Worm (Caenorhabditis elegans) whole organism, late embryonic: Measurements from ENCODE around the gene B0547.2.

Experiments
- F13H6.1 ChIP-seq: sonication (generic microtip); optimal IDR thresholded peaks from 2 replicates; lab custom pipeline; 2016; ENCODE audit warnings: missing genetic modification characterization, missing compliant biosample characterization
- K02D7.2 ChIP-seq: sonication (generic microtip); optimal IDR thresholded peaks from 2 replicates; lab custom pipeline; 2017; ENCODE audit warnings: mild to moderate bottlenecking, missing genetic modification characterization, missing compliant biosample characterization
- K09A11.1 ChIP-seq: sonication (generic microtip); optimal IDR thresholded peaks from 2 replicates; lab custom pipeline; 2017; ENCODE audit warnings: antibody characterized with exemption, mild to moderate bottlenecking, missing genetic modification characterization, missing compliant biosample characterization; ENCODE audit not compliant: insufficient read depth
- Y22D7AL.16 ChIP-seq: sonication (generic microtip); optimal IDR thresholded peaks from 2 replicates; lab custom pipeline; 2016; ENCODE audit warnings: missing genetic modification characterization, missing compliant biosample characterization
- ahr-1 ChIP-seq: sonication (generic microtip); optimal IDR thresholded peaks from 2 replicates; lab custom pipeline; 2016; ENCODE audit warnings: missing genetic modification characterization, missing compliant biosample characterization
- ama-1 ChIP-seq: fragments of 150-350 bp; optimal IDR thresholded peaks from 2 replicates; lab custom pipeline; 2014
- ceh-14 ChIP-seq: sonication (generic microtip); optimal IDR thresholded peaks from 2 replicates; lab custom pipeline; 2016; ENCODE audit warnings: missing genotype, missing genetic modification characterization, missing compliant biosample characterization
- ceh-18 ChIP-seq: sonication (generic microtip); optimal IDR thresholded peaks from 2 replicates; lab custom pipeline; 2016; ENCODE audit warnings: missing genetic modification characterization, missing compliant biosample characterization
- ceh-19 ChIP-seq: fragments of 200-800 bp; sonication (Bioruptor generic); optimal IDR thresholded peaks from 2 replicates; lab custom pipeline; 2018; ENCODE audit warnings: mild to moderate bottlenecking, missing genetic modification characterization, missing compliant biosample characterization
- ceh-2 ChIP-seq: sonication (generic microtip); optimal IDR thresholded peaks from 2 replicates; lab custom pipeline; 2016; ENCODE audit warnings: missing genotype, missing genetic modification characterization, missing compliant biosample characterization
- ceh-30 ChIP-seq: fragments of 150-350 bp; optimal IDR thresholded peaks from 2 replicates; lab custom pipeline; 2014; ENCODE audit warnings: missing biosample characterization, missing genetic modification characterization
- ceh-31 ChIP-seq: sonication (generic microtip); optimal IDR thresholded peaks from 2 replicates; lab custom pipeline; 2016; ENCODE audit warnings: missing genetic modification characterization, missing compliant biosample characterization
- ceh-34 ChIP-seq: sonication (generic microtip); optimal IDR thresholded peaks from 2 replicates; lab custom pipeline; 2016; ENCODE audit warnings: mild to moderate bottlenecking, missing genetic modification characterization, missing compliant biosample characterization
- ceh-45 ChIP-seq: fragments of 200-800 bp; sonication (Bioruptor generic); IDR thresholded peaks from 2 replicates; pipeline ENCODE4 v1.3.6; 2022; ENCODE audit warnings: missing genetic modification reagents, missing genetic modification characterization, missing compliant biosample characterization
- ceh-48 ChIP-seq: sonication (generic microtip); optimal IDR thresholded peaks from 2 replicates; lab custom pipeline; 2016; ENCODE audit warnings: missing genetic modification characterization, inconsistent platforms, missing compliant biosample characterization
- ceh-6 ChIP-seq: fragments of 200-800 bp; sonication (Bioruptor generic); optimal IDR thresholded peaks from 2 replicates; lab custom pipeline; 2018; ENCODE audit warnings: mild to moderate bottlenecking, missing genetic modification characterization, missing compliant biosample characterization
- ceh-9 ChIP-seq: sonication (generic microtip); optimal IDR thresholded peaks from 2 replicates; lab custom pipeline; 2016; ENCODE audit warnings: mild to moderate bottlenecking, missing genetic modification characterization, inconsistent platforms, missing compliant biosample characterization
- dmd-4 ChIP-seq: sonication (generic microtip); optimal IDR thresholded peaks from 2 replicates; lab custom pipeline; 2016; ENCODE audit warnings: borderline replicate concordance, missing genetic modification characterization, missing compliant biosample characterization
- dve-1 ChIP-seq: sonication (generic microtip); optimal IDR thresholded peaks from 2 replicates; lab custom pipeline; 2017; ENCODE audit warnings: antibody characterized with exemption, mild to moderate bottlenecking, missing genetic modification characterization, missing compliant biosample characterization
- ets-4 ChIP-seq: sonication (generic microtip); optimal IDR thresholded peaks from 2 replicates; lab custom pipeline; 2016; ENCODE audit warnings: missing genetic modification characterization, missing compliant biosample characterization
- eyg-1 ChIP-seq: sonication (generic microtip); optimal IDR thresholded peaks from 2 replicates; lab custom pipeline; 2016; ENCODE audit warnings: missing genotype, missing genetic modification characterization, missing compliant biosample characterization
- fax-1 ChIP-seq: sonication (generic microtip); optimal IDR thresholded peaks from 2 replicates; lab custom pipeline; 2016; ENCODE audit warnings: missing genotype, missing genetic modification characterization, missing compliant biosample characterization
- fkh-10 ChIP-seq: fragments of 150-350 bp; optimal IDR thresholded peaks from 2 replicates; lab custom pipeline; 2014; ENCODE audit warnings: missing biosample characterization, missing genetic modification reagents, missing genetic modification characterization
- fkh-6 ChIP-seq: sonication (generic microtip); optimal IDR thresholded peaks from 2 replicates; lab custom pipeline; 2016; ENCODE audit warnings: missing genetic modification characterization, missing compliant biosample characterization
- gmeb-2 ChIP-seq: sonication (generic microtip); optimal IDR thresholded peaks from 2 replicates; lab custom pipeline; 2016; ENCODE audit warnings: missing genetic modification characterization, inconsistent platforms, missing compliant biosample characterization
- hlh-13 ChIP-seq: fragments of 200-800 bp; sonication (Bioruptor generic); optimal IDR thresholded peaks from 2 replicates; lab custom pipeline; 2018; ENCODE audit warnings: mild to moderate bottlenecking, missing genetic modification characterization, missing compliant biosample characterization
- hlh-30 ChIP-seq: sonication (generic microtip); optimal IDR thresholded peaks from 2 replicates; lab custom pipeline; 2017; ENCODE audit warnings: antibody characterized with exemption, missing genetic modification characterization, missing compliant biosample characterization; ENCODE audit not compliant: insufficient read depth
- hlh-8 ChIP-seq: sonication (generic microtip); optimal IDR thresholded peaks from 2 replicates; lab custom pipeline; 2016; ENCODE audit warnings: missing genotype, missing genetic modification characterization, missing compliant biosample characterization
- lim-6 ChIP-seq: sonication (generic microtip); optimal IDR thresholded peaks from 2 replicates; lab custom pipeline; 2016; ENCODE audit warnings: missing genetic modification characterization, missing compliant biosample characterization
- lin-11 ChIP-seq: fragments of 200-800 bp; sonication (Bioruptor generic); optimal IDR thresholded peaks from 2 replicates; lab custom pipeline; 2018; ENCODE audit warnings: mild to moderate bottlenecking, missing genetic modification characterization, missing compliant biosample characterization
- madf-2 ChIP-seq: sonication (generic microtip); optimal IDR thresholded peaks from 2 replicates; lab custom pipeline; 2017; ENCODE audit warnings: missing genetic modification characterization, missing compliant biosample characterization
- nfya-1 ChIP-seq: sonication (generic microtip); optimal IDR thresholded peaks from 2 replicates; lab custom pipeline; 2017; ENCODE audit warnings: missing genetic modification characterization, mild to moderate bottlenecking, missing compliant biosample characterization, antibody characterized with exemption, moderate library complexity
- odd-2 ChIP-seq: sonication (generic microtip); optimal IDR thresholded peaks from 2 replicates; lab custom pipeline; 2017; ENCODE audit warnings: antibody characterized with exemption, mild to moderate bottlenecking, missing genetic modification characterization, missing compliant biosample characterization
- pag-3 ChIP-seq: sonication (generic microtip); optimal IDR thresholded peaks from 2 replicates; lab custom pipeline; 2016; ENCODE audit warnings: missing compliant biosample characterization, missing genetic modification characterization, borderline replicate concordance
- pax-1 ChIP-seq: fragments of 150-350 bp; optimal IDR thresholded peaks from 2 replicates; lab custom pipeline; 2014; ENCODE audit warnings: missing biosample characterization, missing genetic modification characterization
- pha-2 ChIP-seq: sonication (generic microtip); optimal IDR thresholded peaks from 2 replicates; lab custom pipeline; 2017; ENCODE audit warnings: mild to moderate bottlenecking, missing genetic modification characterization, missing compliant biosample characterization
- pha-4 ChIP-seq: fragments of 150-350 bp; optimal IDR thresholded peaks from 2 replicates; lab custom pipeline; 2018; ENCODE audit warnings: missing biosample characterization, missing genetic modification reagents, missing genetic modification characterization
- pros-1 ChIP-seq: fragments of 150-350 bp; optimal IDR thresholded peaks from 2 replicates; lab custom pipeline; 2014; ENCODE audit warnings: missing biosample characterization, missing genetic modification reagents, missing genetic modification characterization
- ref-2 ChIP-seq: sonication (generic microtip); optimal IDR thresholded peaks from 2 replicates; lab custom pipeline; 2016; ENCODE audit warnings: missing genetic modification characterization, missing compliant biosample characterization
- rnt-1 ChIP-seq: sonication (generic microtip); optimal IDR thresholded peaks from 2 replicates; lab custom pipeline; 2016; ENCODE audit warnings: missing genetic modification characterization, missing compliant biosample characterization
- sdc-2 ChIP-seq: sonication (generic microtip); optimal IDR thresholded peaks from 2 replicates; lab custom pipeline; 2016; ENCODE audit warnings: missing genotype, missing genetic modification characterization, missing compliant biosample characterization
- sox-2 ChIP-seq: fragments of 200-800 bp; sonication (Bioruptor generic); IDR thresholded peaks from 2 replicates; pipeline ENCODE4 v1.3.6; 2022; ENCODE audit warnings: missing genetic modification reagents, missing genetic modification characterization, missing compliant biosample characterization
- syd-9 ChIP-seq: sonication (generic microtip); optimal IDR thresholded peaks from 2 replicates; lab custom pipeline; 2016; ENCODE audit warnings: mild to moderate bottlenecking, missing genetic modification characterization, moderate library complexity, missing compliant biosample characterization
- tbx-2 ChIP-seq: sonication (generic microtip); optimal IDR thresholded peaks from 2 replicates; lab custom pipeline; 2016; ENCODE audit warnings: missing genetic modification characterization, missing compliant biosample characterization
- unc-42 ChIP-seq: sonication (generic microtip); optimal IDR thresholded peaks from 2 replicates; lab custom pipeline; 2016; ENCODE audit warnings: missing genotype, missing genetic modification characterization, missing compliant biosample characterization
- unc-55 ChIP-seq: sonication (generic microtip); optimal IDR thresholded peaks from 2 replicates; lab custom pipeline; 2017; ENCODE audit warnings: missing biosample characterization, missing genetic modification reagents, missing genetic modification characterization
- ztf-16 ChIP-seq: sonication (generic microtip); optimal IDR thresholded peaks from 2 replicates; lab custom pipeline; 2017; ENCODE audit warnings: missing genetic modification characterization, missing compliant biosample characterization

Gene B0547.2

ce11 chrIV:5645514-5646052 lies at the start of gene B0547.2, which contains the start of gene srd-8:
Gene B0547.2, plus strand, starts transcription at chrIV:5646002.
Gene srd-8, minus strand, starts transcription at chrIV:5645614.
- TF ChIP-seq hlh-8 (tag; lab: Kevin White, UChicago) (no peak), ama-1 (lab: Kevin White, UChicago) (no peak), ceh-48 (tag; lab: Kevin White, UChicago) (no peak), lin-11 (tag; lab: Kevin White, UChicago) (no peak), ceh-18 (tag; lab: Kevin White, UChicago) (no peak), ztf-16 (tag; lab: Kevin White, UChicago) (no peak), ceh-2 (no peak), K09A11.1 (tag; lab: Kevin White, UChicago) (no peak), ceh-31 (tag; lab: Kevin White, UChicago) (no peak), dve-1 (tag; lab: Kevin White, UChicago) (no peak), pha-2 (no peak), sox-2 (no peak), ets-4 (no peak), pros-1 (tag; lab: Kevin White, UChicago) (no peak), nfya-1 (tag; lab: Kevin White, UChicago) (no peak), gmeb-2 (tag; lab: Kevin White, UChicago) (no peak), sdc-2 (tag; lab: Kevin White, UChicago) (no peak), syd-9 (tag; lab: Kevin White, UChicago) (no peak), rnt-1 (no peak), fkh-10 (no peak)

DNA sequence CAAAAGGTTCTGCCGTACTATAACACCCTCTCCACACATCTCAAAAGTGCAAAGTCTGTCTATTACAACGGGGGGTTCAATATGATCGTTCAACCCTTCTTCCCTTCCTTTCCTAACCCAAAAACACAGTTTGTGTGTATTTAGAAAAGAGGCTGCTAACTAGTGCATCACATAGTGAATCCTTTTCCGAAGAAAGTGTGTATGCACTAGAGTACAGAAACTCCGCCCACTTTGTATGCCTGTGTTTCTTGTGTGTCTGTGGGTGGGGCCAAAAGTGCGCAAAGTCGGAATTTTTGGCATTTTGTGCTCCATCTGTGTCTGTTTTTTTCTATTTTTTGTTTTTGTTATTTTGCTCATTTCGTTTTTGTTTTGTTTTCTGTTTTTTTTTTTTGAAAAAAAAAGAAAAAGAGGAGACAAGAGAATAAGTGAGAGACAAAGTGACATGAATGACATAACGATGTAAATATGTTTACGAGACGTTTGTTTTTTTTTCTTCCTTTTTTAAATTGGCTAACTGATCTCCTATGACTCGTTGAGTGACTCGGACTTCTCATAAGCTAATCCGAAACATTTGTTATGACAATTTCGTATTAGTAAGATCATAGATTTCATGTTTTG lies 47.2 kb upstream of the B0547.2 start:
- no peak for TF ChIP-seq ceh-30 (tag; lab: Kevin White, UChicago)
- no peak for TF ChIP-seq unc-42 (tag; lab: Kevin White, UChicago)
- TF ChIP-seq ceh-6 (GFP tag; lab: Kevin White, UChicago) = no peak
- TF ChIP-seq odd-2 (tag; lab: Kevin White, UChicago) = no peak
- no peak for TF ChIP-seq Y22D7AL.16
- no peak for TF ChIP-seq ceh-31 (tag; lab: Kevin White, UChicago)
- no peak for TF ChIP-seq ceh-19 (GFP tag; lab: Kevin White, UChicago)
- TF ChIP-seq ahr-1 (tag; lab: Kevin White, UChicago) = no peak
- no peak for TF ChIP-seq madf-2
- no peak for TF ChIP-seq eyg-1 (tag; lab: Kevin White, UChicago)

DNA sequence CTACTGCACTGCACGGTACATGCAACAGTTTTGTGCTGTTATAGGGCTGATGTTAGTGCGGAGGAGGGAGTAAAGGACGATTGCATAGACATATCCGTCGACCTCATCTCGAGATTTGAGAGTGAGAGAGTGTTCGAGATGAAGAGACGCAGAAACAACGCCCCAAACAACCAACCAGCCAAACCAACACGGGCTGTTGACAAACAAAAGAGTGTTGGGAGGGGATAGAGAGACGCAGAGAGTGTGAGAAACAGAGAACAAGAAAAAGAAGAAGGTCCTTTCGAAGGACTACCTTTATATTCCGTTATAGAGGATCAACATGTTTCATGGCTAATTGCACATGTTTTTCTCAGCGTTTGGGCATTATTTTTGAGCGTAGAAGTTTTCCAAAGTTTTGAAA lies 45.5 kb upstream of the B0547.2 start:
- TF ChIP-seq fkh-6 (peak; percentile 1), pros-1 (tag; lab: Kevin White, UChicago) (no peak), pax-1 (tag; lab: Kevin White, UChicago) (peak; percentile 45), ceh-48 (tag; lab: Kevin White, UChicago) (no peak), madf-2 (no peak), unc-55 (peak; percentile 66), ceh-14 (tag; lab: Kevin White, UChicago) (no peak), ceh-9 (tag; lab: Kevin White, UChicago) (no peak), ceh-34 (tag; lab: Kevin White, UChicago) (peak; percentile 57), hlh-30 (tag; lab: Kevin White, UChicago) (peak; percentile 47), ceh-45 (GFP tag; lab: Robert Waterston, UW) (no peak), unc-42 (tag; lab: Kevin White, UChicago) (no peak), ceh-2 (peak; percentile 21), pha-2 (peak; percentile 41), ref-2 (tag; lab: Kevin White, UChicago) (peak; percentile 69), ceh-19 (GFP tag; lab: Kevin White, UChicago) (no peak), fax-1 (tag; lab: Kevin White, UChicago) (no peak), tbx-2 (tag; lab: Kevin White, UChicago) (peak; percentile 67), lim-6 (tag; lab: Kevin White, UChicago) (no peak), ceh-6 (GFP tag; lab: Kevin White, UChicago) (no peak), pag-3 (tag; lab: Kevin White, UChicago) (no peak), ceh-18 (tag; lab: Kevin White, UChicago) (peak; percentile 44), K02D7.2 (no peak), sox-2 (peak; percentile 59), dmd-4 (tag; lab: Kevin White, UChicago) (no peak), hlh-13 (no peak), pha-4 (no peak), nfya-1 (tag; lab: Kevin White, UChicago) (peak; percentile 79), F13H6.1 (tag; lab: Kevin White, UChicago) (no peak), Y22D7AL.16 (no peak), K09A11.1 (tag; lab: Kevin White, UChicago) (no peak)
